Fruit fly (Drosophila melanogaster) whole organism, embryonic: ENCODE data around the gene Patr-1.

ENCODE experiments used
- B-H2 ChIP-seq: fragments of 200-800 bp; sonication (Bioruptor generic); optimal IDR thresholded peaks from 2 replicates; lab custom pipeline; 2018; ENCODE audit warnings: missing biosample characterization, mild to moderate bottlenecking, missing genetic modification characterization
- CG10274 ChIP-seq: fragments of 200-800 bp; sonication (Bioruptor generic); optimal IDR thresholded peaks from 3 replicates; lab custom pipeline; 2017; ENCODE audit warnings: missing biosample characterization, mild to moderate bottlenecking, missing genetic modification characterization
- CG11560 ChIP-seq: fragments of 200-800 bp; sonication (Bioruptor generic); IDR thresholded peaks from 3 replicates; pipeline ENCODE4 v1.3.6; 2022; ENCODE audit warnings: missing biosample characterization, missing genetic modification characterization
- CG17328 ChIP-seq: fragments of 200-800 bp; sonication (Bioruptor generic); IDR thresholded peaks from 2 replicates; pipeline ENCODE4 v1.3.6; 2022; ENCODE audit warnings: missing biosample characterization, missing genetic modification characterization
- CG18262 ChIP-seq: fragments of 200-800 bp; optimal IDR thresholded peaks from 3 replicates; lab custom pipeline; 2019; ENCODE audit warnings: missing biosample characterization, mild to moderate bottlenecking, missing genetic modification characterization, moderate library complexity
- CG18764 ChIP-seq: fragments of 200-800 bp; sonication (Bioruptor generic); optimal IDR thresholded peaks from 3 replicates; lab custom pipeline; 2016; ENCODE audit warnings: missing biosample characterization, missing genetic modification characterization
- CG2678 ChIP-seq: fragments of 200-800 bp; sonication (Bioruptor generic); optimal IDR thresholded peaks from 3 replicates; lab custom pipeline; 2019; ENCODE audit warnings: missing biosample characterization, mild to moderate bottlenecking, missing genetic modification characterization, moderate library complexity
- CG2875 ChIP-seq: fragments of 200-800 bp; sonication (Bioruptor generic); optimal IDR thresholded peaks from 2 replicates; lab custom pipeline; 2017; ENCODE audit warnings: missing biosample characterization, mild to moderate bottlenecking, missing genetic modification characterization, missing genetic modification reagents
- CG30403 ChIP-seq: fragments of 200-800 bp; sonication (Bioruptor generic); optimal IDR thresholded peaks from 3 replicates; lab custom pipeline; 2016; ENCODE audit warnings: missing biosample characterization, missing genetic modification characterization
- CG33557 ChIP-seq: fragments of 200-800 bp; sonication (Bioruptor generic); optimal IDR thresholded peaks from 2 replicates; lab custom pipeline; 2019; ENCODE audit warnings: missing biosample characterization, mild to moderate bottlenecking, missing genetic modification characterization, moderate library complexity
- CG4820 ChIP-seq: fragments of 200-800 bp; sonication (Bioruptor generic); optimal IDR thresholded peaks from 3 replicates; lab custom pipeline; 2016; ENCODE audit warnings: missing biosample characterization, missing genetic modification characterization
- CG5245 ChIP-seq: fragments of 200-800 bp; sonication (Bioruptor generic); optimal IDR thresholded peaks from 3 replicates; lab custom pipeline; 2016; ENCODE audit warnings: missing biosample characterization, missing genetic modification characterization
- CG6254 ChIP-seq: fragments of 200-800 bp; sonication (Bioruptor generic); optimal IDR thresholded peaks from 3 replicates; lab custom pipeline; 2017; ENCODE audit warnings: mild to moderate bottlenecking, missing biosample characterization, missing genetic modification reagents, missing genetic modification characterization
- CG6689 ChIP-seq: fragments of 200-800 bp; sonication (Bioruptor generic); IDR thresholded peaks from 2 replicates; pipeline ENCODE4 v1.3.6; 2022; ENCODE audit warnings: missing biosample characterization, missing genetic modification characterization
- CG8359 ChIP-seq: fragments of 200-800 bp; sonication (Bioruptor generic); optimal IDR thresholded peaks from 2 replicates; lab custom pipeline; 2017; ENCODE audit warnings: missing biosample characterization, mild to moderate bottlenecking, missing genetic modification characterization, borderline replicate concordance
- CG9727 ChIP-seq: fragments of 200-800 bp; sonication (Bioruptor generic); optimal IDR thresholded peaks from 3 replicates; lab custom pipeline; 2017; ENCODE audit warnings: missing biosample characterization, mild to moderate bottlenecking, missing genetic modification characterization
- CoRest ChIP-seq: fragments of 200-800 bp; sonication (Bioruptor generic); optimal IDR thresholded peaks from 3 replicates; lab custom pipeline; 2018; ENCODE audit warnings: missing biosample characterization, mild to moderate bottlenecking, missing genetic modification characterization, moderate library complexity
- D ChIP-seq, 2 experiments: fragments of 200-800 bp in 1 of 2; fragments of >200 bp in 1 of 2; sonication (Bioruptor generic) in 1 of 2; optimal IDR thresholded peaks; 2 replicates in 1 of 2; 3 replicates in 1 of 2; lab custom pipeline; 2017; ENCODE audit warnings: mild to moderate bottlenecking in 1 of 2, missing biosample characterization in 1 of 2, missing genetic modification characterization in 1 of 2, missing genetic modification reagents in 1 of 2
- D19A ChIP-seq: fragments of 200-800 bp; optimal IDR thresholded peaks from 3 replicates; lab custom pipeline; 2019; ENCODE audit warnings: missing biosample characterization, mild to moderate bottlenecking, missing genetic modification characterization, moderate library complexity
- E2f1 ChIP-seq: fragments of 200-800 bp; sonication (Bioruptor generic); IDR thresholded peaks from 2 replicates; pipeline ENCODE4 v1.3.6; 2022; ENCODE audit warnings: missing biosample characterization, missing genetic modification characterization
- Elba2 ChIP-seq: fragments of 200-800 bp; sonication (Bioruptor generic); optimal IDR thresholded peaks from 3 replicates; lab custom pipeline; 2016; ENCODE audit warnings: missing biosample characterization, missing genetic modification characterization
- Gsc ChIP-seq: fragments of 200-800 bp; sonication (Bioruptor generic); IDR thresholded peaks from 2 replicates; pipeline ENCODE4 v1.3.6; 2022; ENCODE audit warnings: missing biosample characterization, missing genetic modification characterization
- Hmr ChIP-seq: fragments of 200-800 bp; sonication (Bioruptor generic); optimal IDR thresholded peaks from 3 replicates; lab custom pipeline; 2017; ENCODE audit warnings: mild to moderate bottlenecking, missing biosample characterization, missing genetic modification reagents, missing genetic modification characterization
- Nf-YB ChIP-seq: fragments of 200-800 bp; sonication (Bioruptor generic); optimal IDR thresholded peaks from 3 replicates; lab custom pipeline; 2019; ENCODE audit warnings: missing biosample characterization, mild to moderate bottlenecking, missing genetic modification characterization, moderate library complexity
- Ravus ChIP-seq: fragments of 200-800 bp; sonication (Bioruptor generic); IDR thresholded peaks from 2 replicates; pipeline ENCODE4 v1.3.6; 2022; ENCODE audit warnings: missing biosample characterization, missing genetic modification characterization
- Usf ChIP-seq: fragments of 200-800 bp; sonication (Bioruptor generic); optimal IDR thresholded peaks from 2 replicates; lab custom pipeline; 2017; ENCODE audit warnings: missing genotype, missing biosample characterization, missing genetic modification characterization
- Xbp1 ChIP-seq: fragments of 200-800 bp; sonication (Bioruptor generic); optimal IDR thresholded peaks from 3 replicates; lab custom pipeline; 2016; ENCODE audit warnings: missing biosample characterization, mild to moderate bottlenecking, missing genetic modification characterization
- Xrp1 ChIP-seq: fragments of 200-800 bp; sonication (Bioruptor generic); IDR thresholded peaks from 2 replicates; pipeline ENCODE4 v1.3.6; 2022; ENCODE audit warnings: missing biosample characterization, missing genetic modification characterization
- ato ChIP-seq: fragments of 200-800 bp; sonication (Bioruptor generic); IDR thresholded peaks from 2 replicates; pipeline ENCODE4 v1.3.6; 2022; ENCODE audit warnings: missing biosample characterization, missing genetic modification characterization; ENCODE audit not compliant: partially characterized antibody
- az2 ChIP-seq: fragments of 200-800 bp; sonication (Bioruptor generic); optimal IDR thresholded peaks from 3 replicates; lab custom pipeline; 2016; ENCODE audit warnings: missing biosample characterization, missing genetic modification characterization
- bowl ChIP-seq: fragments of 200-800 bp; sonication (Bioruptor generic); IDR thresholded peaks from 2 replicates; pipeline ENCODE4 v1.3.6; 2022; ENCODE audit warnings: missing biosample characterization, missing genetic modification characterization
- bsh ChIP-seq, 2 experiments: fragments of 200-800 bp; sonication (Bioruptor generic); optimal IDR thresholded peaks; 2 replicates each; lab custom pipeline; 2017 to 2018; ENCODE audit warnings: mild to moderate bottlenecking in 2 of 2, missing biosample characterization in 2 of 2, missing genetic modification characterization in 2 of 2, moderate library complexity in 1 of 2
- cato ChIP-seq: fragments of 200-800 bp; sonication (Bioruptor generic); optimal IDR thresholded peaks from 2 replicates; lab custom pipeline; 2016; ENCODE audit warnings: missing biosample characterization, missing genetic modification characterization, borderline replicate concordance
- cg ChIP-seq: fragments of 200-800 bp; sonication (Bioruptor generic); optimal IDR thresholded peaks from 3 replicates; lab custom pipeline; 2019; ENCODE audit warnings: missing biosample characterization, mild to moderate bottlenecking, missing genetic modification characterization, moderate library complexity
- chif ChIP-seq, 2 experiments: fragments of 200-800 bp; sonication (Bioruptor generic); optimal IDR thresholded peaks; 3 replicates each; lab custom pipeline; 2016; ENCODE audit warnings: missing biosample characterization in 2 of 2, missing genetic modification characterization in 2 of 2
- dimm ChIP-seq: fragments of 200-800 bp; sonication (Bioruptor generic); IDR thresholded peaks from 2 replicates; pipeline ENCODE4 v1.3.6; 2022; ENCODE audit warnings: missing biosample characterization, missing genetic modification characterization
- emc ChIP-seq: fragments of 200-800 bp; sonication (Bioruptor generic); optimal IDR thresholded peaks from 2 replicates; lab custom pipeline; 2016; ENCODE audit warnings: missing biosample characterization, missing genetic modification characterization
- eyg ChIP-seq: fragments of 200-800 bp; sonication (Bioruptor generic); optimal IDR thresholded peaks from 3 replicates; lab custom pipeline; 2016; ENCODE audit warnings: missing biosample characterization, missing genetic modification characterization
- fd102C ChIP-seq: fragments of 200-800 bp; sonication (Bioruptor generic); optimal IDR thresholded peaks from 2 replicates; lab custom pipeline; 2018; ENCODE audit warnings: missing biosample characterization, mild to moderate bottlenecking, missing genetic modification characterization, moderate library complexity
- inv ChIP-seq: fragments of 200-800 bp; sonication (Bioruptor generic); IDR thresholded peaks from 2 replicates; pipeline ENCODE4 v1.3.6; 2022; ENCODE audit warnings: missing biosample characterization, missing genetic modification characterization; ENCODE audit not compliant: partially characterized antibody
- jigr1 ChIP-seq: fragments of 200-800 bp; sonication (Bioruptor generic); IDR thresholded peaks from 3 replicates; pipeline ENCODE4 v1.3.6; 2022; ENCODE audit warnings: missing biosample characterization, missing genetic modification characterization
- lov ChIP-seq, 2 experiments: fragments of 200-800 bp in 1 of 2; fragments of >200 bp in 1 of 2; sonication (Bioruptor generic) in 1 of 2; IDR thresholded peaks in 1 of 2; optimal IDR thresholded peaks in 1 of 2; 2 replicates in 1 of 2; 3 replicates in 1 of 2; pipeline versions ENCODE4 v1.3.6 to Lab custom; 2017 to 2022; ENCODE audit warnings: missing biosample characterization in 1 of 2, missing genetic modification characterization in 1 of 2
- nmo ChIP-seq: fragments of 200-800 bp; sonication (Bioruptor generic); optimal IDR thresholded peaks from 2 replicates; lab custom pipeline; 2018; ENCODE audit warnings: missing biosample characterization, mild to moderate bottlenecking, missing genetic modification characterization, moderate library complexity
- phol ChIP-seq: fragments of 200-800 bp; sonication (Bioruptor generic); optimal IDR thresholded peaks from 3 replicates; lab custom pipeline; 2018; ENCODE audit warnings: missing biosample characterization, mild to moderate bottlenecking, missing genetic modification characterization, moderate library complexity
- row ChIP-seq: fragments of 200-800 bp; sonication (Bioruptor generic); IDR thresholded peaks from 3 replicates; pipeline ENCODE4 v1.3.6; 2022; ENCODE audit warnings: missing biosample characterization, missing genetic modification characterization
- zen ChIP-seq: fragments of 200-800 bp; sonication (Bioruptor generic); optimal IDR thresholded peaks from 3 replicates; lab custom pipeline; 2018; ENCODE audit warnings: missing biosample characterization, mild to moderate bottlenecking, missing genetic modification characterization, moderate library complexity
- zf30C ChIP-seq: fragments of 200-800 bp; sonication (Bioruptor generic); optimal IDR thresholded peaks from 3 replicates; lab custom pipeline; 2018; ENCODE audit warnings: missing biosample characterization, mild to moderate bottlenecking, missing genetic modification characterization

Patr-1 gene

dm6 chr3R:17052465-17053149, 9.2 kb downstream of the Patr-1 start (continued):
- TF ChIP-seq jigr1 (GFP tag; lab: Robert Waterston, UW) = no peak
- peak; percentile 28 for TF ChIP-seq CG5245 (GFP tag; lab: Kevin White, UChicago)
- peak; percentile 60 for TF ChIP-seq cg
- no peak for TF ChIP-seq lov (optimal IDR thresholded peaks at IDR 0.05; lab: Kevin White, UChicago)
- TF ChIP-seq lov (GFP tag; IDR thresholded peaks at IDR 0.05; lab: Robert Waterston, UW) = 0 out of 3 replicates have a peak, but pooled peaks have one; percentile 69
- peak; percentile 17 for TF ChIP-seq CG2678 (tag; lab: Kevin White, UChicago)
- peak; percentile 18 for TF ChIP-seq cato (GFP tag; lab: Kevin White, UChicago)
- TF ChIP-seq Xrp1 (GFP tag; lab: Robert Waterston, UW) = peak; percentile 77
- no peak for TF ChIP-seq inv (GFP tag; lab: Robert Waterston, UW)
- no peak for TF ChIP-seq CG10274 (GFP tag; lab: Kevin White, UChicago)
- no peak for TF ChIP-seq Elba2 (GFP tag; lab: Kevin White, UChicago)
- TF ChIP-seq CG2875 (GFP tag; lab: Kevin White, UChicago) = peak; percentile 6
- peak; percentile 99 for TF ChIP-seq zf30C (GFP tag; lab: Kevin White, UChicago)
- no peak for TF ChIP-seq Hmr
- TF ChIP-seq B-H2 (GFP tag; lab: Kevin White, UChicago) = no peak
- TF ChIP-seq row (GFP tag; lab: Robert Waterston, UW) = peak; percentile 76
- TF ChIP-seq CG8359 = peak; percentile 22
- peak; percentile 89 for TF ChIP-seq CG9727 (GFP tag; lab: Kevin White, UChicago)
- TF ChIP-seq D (optimal IDR thresholded peaks at IDR 0.05; lab: Kevin White, UChicago) = no peak
- peak; percentile 65 for TF ChIP-seq D (GFP tag; optimal IDR thresholded peaks at IDR 0.05; lab: Kevin White, UChicago)
- peak; percentile 81 for TF ChIP-seq fd102C (GFP tag; lab: Kevin White, UChicago)
- 0 out of 2 replicates have a peak, but pooled peaks have one; percentile 13 for TF ChIP-seq E2f1 (GFP tag; lab: Robert Waterston, UW)
- TF ChIP-seq CG18764 = peak; percentile 15
- TF ChIP-seq emc = no peak
- TF ChIP-seq Nf-YB (GFP tag; lab: Kevin White, UChicago) = peak; percentile 45
- TF ChIP-seq Gsc = no peak
- peak; percentile 66 for TF ChIP-seq nmo (GFP tag; lab: Kevin White, UChicago)
- peak; percentile 56 for TF ChIP-seq Usf (GFP tag; lab: Kevin White, UChicago)
- TF ChIP-seq CG17328 (GFP tag; lab: Robert Waterston, UW) = peak; percentile 52; the same call in 1 of the 2 replicates
- TF ChIP-seq D19A (tag; lab: Kevin White, UChicago) = peak; percentile 64
- TF ChIP-seq Xbp1 (GFP tag; lab: Kevin White, UChicago) = peak; percentile 25
- peak; percentile 33 for TF ChIP-seq CG6254 (GFP tag; lab: Kevin White, UChicago)
- peak; percentile 89 for TF ChIP-seq CG33557
- peak; percentile 87 for TF ChIP-seq CG18262 (tag; lab: Kevin White, UChicago)
- TF ChIP-seq az2 (GFP tag; lab: Kevin White, UChicago) = peak; percentile 25
- TF ChIP-seq CG11560 (tag; lab: Robert Waterston, UW) = no peak
- TF ChIP-seq eyg (GFP tag; lab: Kevin White, UChicago) = no peak
- TF ChIP-seq CG4820 (GFP tag; lab: Kevin White, UChicago) = peak; percentile 49
- TF ChIP-seq CoRest (tag; lab: Kevin White, UChicago) = peak; percentile 45
- no peak for TF ChIP-seq ato (GFP tag; lab: Robert Waterston, UW)
- no peak for TF ChIP-seq bowl (GFP tag; lab: Robert Waterston, UW)
- TF ChIP-seq zen (tag; lab: Kevin White, UChicago) = peak; percentile 72
- TF ChIP-seq phol (tag; lab: Kevin White, UChicago) = peak; percentile 69
- TF ChIP-seq dimm (GFP tag; lab: Robert Waterston, UW) = no peak
- TF ChIP-seq chif (GFP tag; optimal IDR thresholded peaks at IDR 0.05; lab: Kevin White, UChicago) = peak in 1 of 2 experiments; percentile 24
- TF ChIP-seq CG6689 (GFP tag; lab: Robert Waterston, UW) = 0 out of 2 replicates have a peak, but pooled peaks have one; percentile 33
- TF ChIP-seq CG30403 (GFP tag; lab: Kevin White, UChicago) = peak; percentile 39
- TF ChIP-seq bsh (GFP tag; optimal IDR thresholded peaks at IDR 0.05; lab: Kevin White, UChicago) = peak; percentile 43 to 81
- no peak for TF ChIP-seq Ravus (GFP tag; lab: Robert Waterston, UW)
